Worm (Caenorhabditis elegans) whole organism, midembryonic: ENCODE data around the gene hda-11.

ENCODE experiments used
- T22C8.4 ChIP-seq: fragments of 200-800 bp; sonication (Bioruptor generic); IDR thresholded peaks from 2 replicates; pipeline ENCODE4 v1.3.6; 2022; ENCODE audit warnings: missing genetic modification characterization, missing compliant biosample characterization
- cog-1 ChIP-seq: sonication (generic microtip); optimal IDR thresholded peaks from 2 replicates; lab custom pipeline; 2016; ENCODE audit warnings: missing genetic modification characterization, missing compliant biosample characterization
- flt-1 ChIP-seq: fragments of 200-800 bp; sonication (Bioruptor generic); IDR thresholded peaks from 2 replicates; pipeline ENCODE4 v1.3.6; 2022; ENCODE audit warnings: missing genetic modification characterization, missing compliant biosample characterization
- klf-2 ChIP-seq: fragments of 200-800 bp; sonication (Bioruptor generic); conservative IDR thresholded peaks from 2 replicates; pipeline ENCODE4 v1.3.6; 2022; ENCODE audit warnings: missing genetic modification reagents, missing genetic modification characterization, missing compliant biosample characterization
- ref-1 ChIP-seq: fragments of 200-800 bp; sonication (Bioruptor generic); conservative IDR thresholded peaks from 2 replicates; pipeline ENCODE4 v1.3.6; 2022; ENCODE audit warnings: missing genetic modification reagents, missing genetic modification characterization, missing compliant biosample characterization
- tab-1 ChIP-seq: fragments of 200-800 bp; sonication (Bioruptor generic); IDR thresholded peaks from 2 replicates; pipeline ENCODE4 v1.3.6; 2022; ENCODE audit warnings: missing genetic modification characterization, missing compliant biosample characterization
- ztf-23 ChIP-seq: fragments of 200-800 bp; sonication (Bioruptor generic); IDR thresholded peaks from 2 replicates; pipeline ENCODE4 v1.3.6; 2022; ENCODE audit warnings: missing genetic modification reagents, missing genetic modification characterization, missing compliant biosample characterization
- ztf-29 ChIP-seq: fragments of 200-800 bp; sonication (Bioruptor generic); IDR thresholded peaks from 2 replicates; pipeline ENCODE4 v1.3.6; 2022; ENCODE audit warnings: missing genetic modification reagents, missing genetic modification characterization, missing compliant biosample characterization

DNA sequence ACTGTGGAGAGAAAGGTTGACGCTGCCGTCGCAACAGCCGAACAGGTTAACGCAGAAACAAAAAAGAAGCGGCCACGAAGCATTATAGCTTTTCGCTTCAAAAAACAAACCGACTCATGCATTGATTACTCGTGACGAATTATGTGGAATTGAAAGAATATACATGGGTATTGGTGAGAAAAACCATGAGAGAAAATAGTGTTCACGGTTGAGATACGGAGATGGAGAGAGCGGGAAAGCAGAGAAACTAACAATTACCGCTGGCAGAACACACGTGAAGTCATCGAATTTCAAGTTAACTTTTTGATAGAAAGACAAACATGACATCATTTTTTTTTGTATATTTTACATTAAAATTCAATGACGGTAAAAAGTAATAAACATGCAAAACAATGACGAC lies 9.3 kb downstream of the hda-11 start:
- TF ChIP-seq ztf-29 (no peak), flt-1 (GFP tag; lab: Robert Waterston, UW) (no peak), ztf-23 (GFP tag; lab: Robert Waterston, UW) (no peak), cog-1 (tag; lab: Kevin White, UChicago) (no peak), ref-1 (GFP tag; lab: Robert Waterston, UW) (no peak), T22C8.4 (GFP tag; lab: Robert Waterston, UW) (no peak), tab-1 (GFP tag; lab: Robert Waterston, UW) (no peak), klf-2 (GFP tag; lab: Robert Waterston, UW) (no peak)
